Worm (Caenorhabditis elegans) whole organism, L3 larva: ENCODE data around the gene srj-53.

Experiments used
- R02D3.7 ChIP-seq: fragments of 150-350 bp; optimal IDR thresholded peaks from 2 replicates; lab custom pipeline; 2014; ENCODE audit warnings: missing biosample characterization, missing genetic modification characterization
- ZK546.5 ChIP-seq: sonication (generic microtip); optimal IDR thresholded peaks from 2 replicates; lab custom pipeline; 2017; ENCODE audit warnings: missing biosample characterization, missing genetic modification characterization
- aly-2 ChIP-seq: fragments of 150-350 bp; optimal IDR thresholded peaks from 2 replicates; lab custom pipeline; 2014; ENCODE audit warnings: missing biosample characterization, missing genetic modification characterization
- ama-1 ChIP-seq: fragments of 150-350 bp; optimal IDR thresholded peaks from 2 replicates; lab custom pipeline; 2018
- ceh-16 ChIP-seq: sonication (generic microtip); optimal IDR thresholded peaks from 2 replicates; lab custom pipeline; 2017; ENCODE audit warnings: missing biosample characterization, missing genetic modification characterization
- ceh-28 ChIP-seq: fragments of 150-350 bp; optimal IDR thresholded peaks from 2 replicates; lab custom pipeline; 2014; ENCODE audit warnings: missing biosample characterization, missing genetic modification reagents, missing genetic modification characterization
- ceh-82 ChIP-seq: fragments of 150-350 bp; optimal IDR thresholded peaks from 2 replicates; lab custom pipeline; 2014; ENCODE audit warnings: missing biosample characterization, missing genetic modification characterization
- egl-27 ChIP-seq: sonication (generic microtip); optimal IDR thresholded peaks from 4 replicates; lab custom pipeline; 2017; ENCODE audit warnings: missing biosample characterization, missing genetic modification reagents, missing genetic modification characterization
- elt-1 ChIP-seq: fragments of 150-350 bp; optimal IDR thresholded peaks from 2 replicates; lab custom pipeline; 2014; ENCODE audit warnings: missing biosample characterization, missing genetic modification characterization
- elt-2 ChIP-seq: sonication (generic microtip); optimal IDR thresholded peaks from 2 replicates; lab custom pipeline; 2016; ENCODE audit warnings: missing genetic modification reagents, mild to moderate bottlenecking, missing genetic modification characterization, missing compliant biosample characterization
- elt-3 ChIP-seq, 3 experiments: fragments of 150-350 bp in 1 of 3; sonication (generic microtip) in 2 of 3; optimal IDR thresholded peaks; 2 replicates in 2 of 3; 4 replicates in 1 of 3; lab custom pipeline; 2014 to 2017; ENCODE audit warnings: missing biosample characterization in 3 of 3, missing genetic modification characterization in 3 of 3
- eor-1 ChIP-seq, 2 experiments: fragments of 150-350 bp; optimal IDR thresholded peaks; 2 replicates each; lab custom pipeline; 2014 to 2018; ENCODE audit warnings: missing biosample characterization in 2 of 2, missing genetic modification characterization in 2 of 2
- fkh-10 ChIP-seq: sonication (generic microtip); optimal IDR thresholded peaks from 2 replicates; lab custom pipeline; 2017; ENCODE audit warnings: missing biosample characterization, missing genetic modification reagents, missing genetic modification characterization
- fkh-2 ChIP-seq: fragments of 150-350 bp; optimal IDR thresholded peaks from 2 replicates; lab custom pipeline; 2014; ENCODE audit warnings: missing biosample characterization, missing genetic modification reagents, missing genetic modification characterization
- fos-1 ChIP-seq: fragments of 150-350 bp; optimal IDR thresholded peaks from 2 replicates; lab custom pipeline; 2014; ENCODE audit warnings: missing biosample characterization, missing genetic modification characterization
- hmg-11 ChIP-seq: sonication (generic microtip); optimal IDR thresholded peaks from 2 replicates; lab custom pipeline; 2016; ENCODE audit warnings: missing genetic modification characterization, missing compliant biosample characterization
- jun-1 ChIP-seq: fragments of 150-350 bp; optimal IDR thresholded peaks from 2 replicates; lab custom pipeline; 2014; ENCODE audit warnings: missing biosample characterization, missing genetic modification reagents, missing genetic modification characterization
- lin-39 ChIP-seq: fragments of 150-350 bp; optimal IDR thresholded peaks from 2 replicates; lab custom pipeline; 2018; ENCODE audit warnings: missing biosample characterization, missing genetic modification reagents, missing genetic modification characterization
- lsy-12 ChIP-seq: sonication (generic microtip); optimal IDR thresholded peaks from 2 replicates; lab custom pipeline; 2016; ENCODE audit warnings: mild to moderate bottlenecking, missing genetic modification characterization, missing compliant biosample characterization
- mdl-1 ChIP-seq: fragments of 150-350 bp; optimal IDR thresholded peaks from 2 replicates; lab custom pipeline; 2014; ENCODE audit warnings: missing biosample characterization, missing genetic modification characterization
- mml-1 ChIP-seq: fragments of 150-350 bp; sonication (generic microtip); optimal IDR thresholded peaks from 3 replicates; lab custom pipeline; 2014; ENCODE audit warnings: missing biosample characterization, missing genetic modification characterization
- nfya-1 ChIP-seq: sonication (generic microtip); optimal IDR thresholded peaks from 2 replicates; lab custom pipeline; 2017; ENCODE audit warnings: missing genetic modification characterization, mild to moderate bottlenecking, missing compliant biosample characterization, antibody characterized with exemption, moderate library complexity; ENCODE audit not compliant: insufficient read depth
- nhr-11 ChIP-seq: fragments of 150-350 bp; optimal IDR thresholded peaks from 2 replicates; lab custom pipeline; 2014; ENCODE audit warnings: missing biosample characterization, missing genetic modification characterization
- nhr-12 ChIP-seq: fragments of 150-350 bp; optimal IDR thresholded peaks from 2 replicates; lab custom pipeline; 2014; ENCODE audit warnings: missing biosample characterization, missing genetic modification characterization
- nhr-23 ChIP-seq: fragments of 150-350 bp; optimal IDR thresholded peaks from 2 replicates; lab custom pipeline; 2014; ENCODE audit warnings: missing biosample characterization, missing genetic modification reagents, missing genetic modification characterization
- nhr-237 ChIP-seq: fragments of 150-350 bp; optimal IDR thresholded peaks from 2 replicates; lab custom pipeline; 2014; ENCODE audit warnings: missing biosample characterization, missing genetic modification characterization
- nhr-25 ChIP-seq: sonication (generic microtip); optimal IDR thresholded peaks from 2 replicates; lab custom pipeline; 2017; ENCODE audit warnings: missing biosample characterization, missing genetic modification characterization
- nhr-28 ChIP-seq: fragments of 150-350 bp; optimal IDR thresholded peaks from 2 replicates; lab custom pipeline; 2014; ENCODE audit warnings: missing biosample characterization, missing genetic modification characterization
- nhr-43 ChIP-seq: sonication (generic microtip); optimal IDR thresholded peaks from 2 replicates; lab custom pipeline; 2016; ENCODE audit warnings: mild to moderate bottlenecking, missing genetic modification characterization, missing compliant biosample characterization; ENCODE audit not compliant: poor library complexity, severe bottlenecking
- pha-4 ChIP-seq: fragments of 150-350 bp; optimal IDR thresholded peaks from 2 replicates; lab custom pipeline; 2014; ENCODE audit warnings: missing biosample characterization, missing genetic modification reagents, missing genetic modification characterization
- pqm-1 ChIP-seq: fragments of 150-350 bp; optimal IDR thresholded peaks from 2 replicates; lab custom pipeline; 2017; ENCODE audit warnings: missing biosample characterization, missing genetic modification characterization, inconsistent platforms
- skn-1 ChIP-seq: fragments of 150-350 bp; optimal IDR thresholded peaks from 2 replicates; lab custom pipeline; 2014; ENCODE audit warnings: missing biosample characterization, missing genetic modification characterization
- snpc-4 ChIP-seq: fragments of 150-350 bp; optimal IDR thresholded peaks from 2 replicates; lab custom pipeline; 2014; ENCODE audit warnings: missing biosample characterization, missing genetic modification characterization
- tbx-2 ChIP-seq: sonication (generic microtip); optimal IDR thresholded peaks from 2 replicates; lab custom pipeline; 2016; ENCODE audit warnings: mild to moderate bottlenecking, missing genetic modification characterization, missing compliant biosample characterization
- unc-62 ChIP-seq: fragments of 150-350 bp; sonication (generic microtip); optimal IDR thresholded peaks from 4 replicates; lab custom pipeline; 2014; ENCODE audit warnings: missing biosample characterization, missing genetic modification reagents, missing genetic modification characterization
- zag-1 ChIP-seq: fragments of 150-350 bp; optimal IDR thresholded peaks from 2 replicates; lab custom pipeline; 2014; ENCODE audit warnings: missing biosample characterization, missing genetic modification characterization
- ztf-4 ChIP-seq: fragments of 150-350 bp; optimal IDR thresholded peaks from 2 replicates; lab custom pipeline; 2014; ENCODE audit warnings: missing biosample characterization, missing genetic modification characterization

srj-53 gene

ce11 chrV:722889-723288 lies 28.4 kb upstream of the srj-53 start:
- TF ChIP-seq ceh-28 (tag; lab: Kevin White, UChicago), result no peak
- no peak for TF ChIP-seq tbx-2 (tag; lab: Kevin White, UChicago)
- TF ChIP-seq ZK546.5 (tag; lab: Kevin White, UChicago), result no peak
- no peak for TF ChIP-seq elt-3 (tag; optimal IDR thresholded peaks at IDR 0.05; lab: Kevin White, UChicago)
- no peak for TF ChIP-seq aly-2
- TF ChIP-seq nfya-1 (tag; lab: Kevin White, UChicago), result no peak
- TF ChIP-seq, all 47 proteins: peak for 0

- no peak for TF ChIP-seq nhr-25 (tag; lab: Kevin White, UChicago)
- no peak for TF ChIP-seq eor-1 (tag; optimal IDR thresholded peaks at IDR 0.05; lab: Kevin White, UChicago)
- no peak for TF ChIP-seq ztf-4 (tag; lab: Kevin White, UChicago)
- no peak for TF ChIP-seq R02D3.7
Measured at ce11 chrV:719731-720130, 25.2 kb upstream of the srj-53 start, which contains the start of gene srbc-40. Gene srbc-40, minus strand, starts transcription at chrV:719831.

- no peak for TF ChIP-seq nhr-23 (tag; lab: Kevin White, UChicago)
- TF ChIP-seq tbx-2 (tag; lab: Kevin White, UChicago), result no peak
- no peak for TF ChIP-seq ceh-28 (tag; lab: Kevin White, UChicago)
- TF ChIP-seq nfya-1 (tag; lab: Kevin White, UChicago), result no peak
- no peak for TF ChIP-seq pha-4
- TF ChIP-seq aly-2, result no peak
- no peak for TF ChIP-seq elt-3 (tag; optimal IDR thresholded peaks at IDR 0.05; lab: Kevin White, UChicago)
- TF ChIP-seq ama-1 (lab: Kevin White, UChicago), result no peak
- no peak for TF ChIP-seq ceh-82 (tag; lab: Kevin White, UChicago)
- TF ChIP-seq mml-1 (tag; lab: Kevin White, UChicago), result no peak
- no peak for TF ChIP-seq nhr-43
- TF ChIP-seq lin-39, result no peak
- TF ChIP-seq elt-2 (tag; lab: Kevin White, UChicago), result no peak
- TF ChIP-seq pqm-1 (tag; lab: Kevin White, UChicago), result no peak
- TF ChIP-seq R02D3.7, result no peak
- no peak for TF ChIP-seq mdl-1 (tag; lab: Kevin White, UChicago)
- no peak for TF ChIP-seq jun-1 (tag; lab: Kevin White, UChicago)
- TF ChIP-seq egl-27 (tag; lab: Kevin White, UChicago), result no peak
- no peak for TF ChIP-seq fkh-10 (GFP tag; lab: Kevin White, UChicago)
- TF ChIP-seq fkh-2 (tag; lab: Kevin White, UChicago), result no peak
Measured at ce11 chrV:712882-713281, 18.4 kb upstream of the srj-53 start, which contains the start of gene cyp-33C11. Gene cyp-33C11, minus strand, starts transcription at chrV:712982.

ce11 chrV:708808-709207 lies 14.3 kb upstream of the srj-53 start, which contains the start of gene srbc-39:
Gene srbc-39, plus strand, starts transcription at chrV:709108.
- TF ChIP-seq ZK546.5 (tag; lab: Kevin White, UChicago) (no peak), hmg-11 (tag; lab: Kevin White, UChicago) (no peak)

- TF ChIP-seq fos-1 (tag; lab: Kevin White, UChicago), result no peak
- TF ChIP-seq elt-2 (tag; lab: Kevin White, UChicago), result no peak
- no peak for TF ChIP-seq ama-1 (lab: Kevin White, UChicago)
- no peak for TF ChIP-seq nhr-12 (tag; lab: Kevin White, UChicago)
- no peak for TF ChIP-seq lsy-12 (tag; lab: Kevin White, UChicago)
- no peak for TF ChIP-seq tbx-2 (tag; lab: Kevin White, UChicago)
- no peak for TF ChIP-seq elt-3 (tag; optimal IDR thresholded peaks at IDR 0.05; lab: Kevin White, UChicago)
- no peak for TF ChIP-seq elt-1
- TF ChIP-seq fkh-2 (tag; lab: Kevin White, UChicago), result no peak
- TF ChIP-seq jun-1 (tag; lab: Kevin White, UChicago), result no peak
- no peak for TF ChIP-seq egl-27 (tag; lab: Kevin White, UChicago)
- no peak for TF ChIP-seq pqm-1 (tag; lab: Kevin White, UChicago)
- TF ChIP-seq ceh-82 (tag; lab: Kevin White, UChicago), result no peak
Measured at ce11 chrV:706918-707317, 12.4 kb upstream of the srj-53 start, which contains the start of gene srbc-38. Gene srbc-38, plus strand, starts transcription at chrV:707218.

- no peak for TF ChIP-seq ceh-82 (tag; lab: Kevin White, UChicago)
- no peak for TF ChIP-seq nhr-11 (tag; lab: Kevin White, UChicago)
- TF ChIP-seq pqm-1 (tag; lab: Kevin White, UChicago), result no peak
- no peak for TF ChIP-seq elt-2 (tag; lab: Kevin White, UChicago)
- TF ChIP-seq ZK546.5 (tag; lab: Kevin White, UChicago), result no peak
- no peak for TF ChIP-seq skn-1
- no peak for TF ChIP-seq nhr-237
- no peak for TF ChIP-seq eor-1 (tag; optimal IDR thresholded peaks at IDR 0.05; lab: Kevin White, UChicago)
- TF ChIP-seq nhr-28 (tag; lab: Kevin White, UChicago), result no peak
- TF ChIP-seq mml-1 (tag; lab: Kevin White, UChicago), result no peak
- TF ChIP-seq nfya-1 (tag; lab: Kevin White, UChicago), result no peak
- no peak for TF ChIP-seq elt-1
- no peak for TF ChIP-seq tbx-2 (tag; lab: Kevin White, UChicago)
- TF ChIP-seq snpc-4 (tag; lab: Kevin White, UChicago), result no peak
- no peak for TF ChIP-seq ceh-28 (tag; lab: Kevin White, UChicago)
- TF ChIP-seq zag-1 (tag; lab: Kevin White, UChicago), result no peak
- TF ChIP-seq lin-39, result no peak
- TF ChIP-seq ceh-16 (tag; lab: Kevin White, UChicago), result no peak
- no peak for TF ChIP-seq mdl-1 (tag; lab: Kevin White, UChicago)
- TF ChIP-seq unc-62 (GFP tag; lab: Kevin White, UChicago), result no peak
Measured at ce11 chrV:702260-702659, 7.7 kb upstream of the srj-53 start, which contains the start of gene srbc-37. Gene srbc-37, plus strand, starts transcription at chrV:702560.
